Worm (Caenorhabditis elegans) whole organism, early embryonic: ENCODE data around the gene F14F8.14.
"Not testable (repeated sequence)": the region's sequence is repeated elsewhere in the genome, so short reads cannot be mapped to it uniquely, and the experiment has no call there.

Experiments used
- B0310.2 ChIP-seq: sonication (generic microtip); optimal IDR thresholded peaks from 2 replicates; lab custom pipeline; 2016; ENCODE audit warnings: mild to moderate bottlenecking, missing genetic modification characterization, missing compliant biosample characterization
- F13C5.2 ChIP-seq: sonication (generic microtip); optimal IDR thresholded peaks from 2 replicates; lab custom pipeline; 2017; ENCODE audit warnings: mild to moderate bottlenecking, missing genetic modification characterization, inconsistent platforms, missing compliant biosample characterization
- aly-1 ChIP-seq: sonication (generic microtip); optimal IDR thresholded peaks from 2 replicates; lab custom pipeline; 2016; ENCODE audit warnings: missing genetic modification characterization, missing compliant biosample characterization
- ama-1 ChIP-seq: fragments of 150-350 bp; optimal IDR thresholded peaks from 2 replicates; lab custom pipeline; 2014
- ceh-13 ChIP-seq: fragments of 200-800 bp; sonication (Bioruptor generic); optimal IDR thresholded peaks from 2 replicates; lab custom pipeline; 2018; ENCODE audit warnings: mild to moderate bottlenecking, missing genetic modification characterization, missing compliant biosample characterization
- ceh-36 ChIP-seq: sonication (generic microtip); optimal IDR thresholded peaks from 2 replicates; lab custom pipeline; 2016; ENCODE audit warnings: missing genetic modification characterization, inconsistent platforms, missing compliant biosample characterization
- ets-7 ChIP-seq: sonication (generic microtip); optimal IDR thresholded peaks from 2 replicates; lab custom pipeline; 2016; ENCODE audit warnings: missing genotype, missing genetic modification characterization, missing compliant biosample characterization
- flt-1 ChIP-seq: fragments of 200-800 bp; sonication (Bioruptor generic); IDR thresholded peaks from 2 replicates; pipeline ENCODE4 v1.3.6; 2022; ENCODE audit warnings: missing genetic modification characterization, missing compliant biosample characterization
- hmbx-1 ChIP-seq: sonication (generic microtip); optimal IDR thresholded peaks from 2 replicates; lab custom pipeline; 2016; ENCODE audit warnings: mild to moderate bottlenecking, missing genetic modification characterization, missing compliant biosample characterization
- hmg-4 ChIP-seq: fragments of 200-800 bp; sonication (Bioruptor generic); optimal IDR thresholded peaks from 2 replicates; lab custom pipeline; 2018; ENCODE audit warnings: mild to moderate bottlenecking, missing genetic modification characterization, missing compliant biosample characterization
- hnd-1 ChIP-seq: sonication (generic microtip); optimal IDR thresholded peaks from 2 replicates; lab custom pipeline; 2016; ENCODE audit warnings: missing genetic modification characterization, missing compliant biosample characterization
- pes-1 ChIP-seq: fragments of 200-800 bp; sonication (Bioruptor generic); IDR thresholded peaks from 2 replicates; pipeline ENCODE4 v1.3.6; 2022; ENCODE audit warnings: missing genetic modification reagents, missing genetic modification characterization, missing compliant biosample characterization
- scrt-1 ChIP-seq: fragments of 200-800 bp; sonication (Bioruptor generic); IDR thresholded peaks from 2 replicates; pipeline ENCODE4 v1.3.6; 2022; ENCODE audit warnings: missing genetic modification characterization, missing compliant biosample characterization
- sea-1 ChIP-seq: fragments of 200-800 bp; sonication (Bioruptor generic); conservative IDR thresholded peaks from 2 replicates; pipeline ENCODE4 v1.3.6; 2022; ENCODE audit warnings: missing genetic modification characterization, missing compliant biosample characterization
- tbx-11 ChIP-seq: fragments of 200-800 bp; sonication (Bioruptor generic); IDR thresholded peaks from 2 replicates; pipeline ENCODE4 v1.3.6; 2022; ENCODE audit warnings: missing genetic modification characterization, missing compliant biosample characterization
- tbx-37 ChIP-seq: fragments of 200-800 bp; sonication (Bioruptor generic); conservative IDR thresholded peaks from 2 replicates; pipeline ENCODE4 v1.3.6; 2022; ENCODE audit warnings: missing genetic modification reagents, missing genetic modification characterization, missing compliant biosample characterization
- tra-4 ChIP-seq: sonication (generic microtip); optimal IDR thresholded peaks from 2 replicates; lab custom pipeline; 2017; ENCODE audit warnings: missing genetic modification characterization, missing compliant biosample characterization

F14F8.14 gene

ce11 chrV:16675553-16675952, 9.0 kb upstream of the F14F8.14 start, which contains the start of gene srz-1:
TSS of gene srz-1 (plus strand) at chrV:16675853.
- TF ChIP-seq sea-1 (GFP tag; lab: Robert Waterston, UW) (no peak), B0310.2 (no peak), ceh-36 (tag; lab: Kevin White, UChicago) (no peak), ceh-13 (no peak), scrt-1 (no peak)

ce11 chrV:16674399-16674798, 7.9 kb upstream of the F14F8.14 start:
- TF ChIP-seq hmg-4 (GFP tag; lab: Kevin White, UChicago) (no peak), B0310.2 (no peak)

ce11 chrV:16672198-16672597, 5.7 kb upstream of the F14F8.14 start, which contains the start of gene F14F8.8:
TSS of gene F14F8.8 (minus strand) at chrV:16672298.
- no peak for TF ChIP-seq sea-1 (GFP tag; lab: Robert Waterston, UW)
- TF ChIP-seq tbx-37 (GFP tag; lab: Robert Waterston, UW), result no peak
- TF ChIP-seq scrt-1, result no peak
- no peak for TF ChIP-seq tra-4 (tag; lab: Kevin White, UChicago)
- no peak for TF ChIP-seq tbx-11 (GFP tag; lab: Robert Waterston, UW)
- no peak for TF ChIP-seq F13C5.2 (tag; lab: Kevin White, UChicago)
- no peak for TF ChIP-seq pes-1
- TF ChIP-seq aly-1 (tag; lab: Kevin White, UChicago), result no peak
- no peak for TF ChIP-seq hmbx-1 (tag; lab: Kevin White, UChicago)

- TF ChIP-seq sea-1 (GFP tag; lab: Robert Waterston, UW) (no peak), ceh-13 (no peak), scrt-1 (no peak), flt-1 (GFP tag; lab: Robert Waterston, UW) (no peak), B0310.2 (no peak), hmbx-1 (tag; lab: Kevin White, UChicago) (no peak), ets-7 (no peak), tbx-11 (GFP tag; lab: Robert Waterston, UW) (no peak), tbx-37 (GFP tag; lab: Robert Waterston, UW) (no peak), hnd-1 (tag; lab: Kevin White, UChicago) (no peak), pes-1 (no peak), F13C5.2 (tag; lab: Kevin White, UChicago) (no peak), aly-1 (tag; lab: Kevin White, UChicago) (no peak), tra-4 (tag; lab: Kevin White, UChicago) (no peak), ceh-36 (tag; lab: Kevin White, UChicago) (no peak)
These were observed 4.6 kb upstream of the F14F8.14 start, which contains the start of gene str-61 for ce11 chrV:16671190-16671589. TSS of gene str-61 (minus strand) at chrV:16671290.

- no peak for TF ChIP-seq hnd-1 (tag; lab: Kevin White, UChicago)
These were observed 1.9 kb upstream of the F14F8.14 start, which contains the start of gene F14F8.9 for ce11 chrV:16668473-16668872. TSS of gene F14F8.9 (minus strand) at chrV:16668573.

- not testable (repeated sequence) for TF ChIP-seq tbx-37 (GFP tag; lab: Robert Waterston, UW); F13C5.2 (tag; lab: Kevin White, UChicago); hmg-4 (GFP tag; lab: Kevin White, UChicago)
These were observed 5.7 kb downstream of the F14F8.14 start, which contains the start of gene Y70C5B.2 for ce11 chrV:16660816-16661215. TSS of gene Y70C5B.2 (minus strand) at chrV:16660916.

- TF ChIP-seq pes-1; flt-1 (GFP tag; lab: Robert Waterston, UW); ceh-13: not testable (repeated sequence)
These were observed 12.3 kb downstream of the F14F8.14 start, which contains the start of gene W06G6.15 for ce11 chrV:16654242-16654641. TSS of gene W06G6.15 (plus strand) at chrV:16654542.

ce11 chrV:16649200-16649599, 17.3 kb downstream of the F14F8.14 start, which contains the start of gene W06G6.11:
TSS of gene W06G6.11 (minus strand) at chrV:16649300.
- not testable (repeated sequence) for TF ChIP-seq ets-7; hnd-1 (tag; lab: Kevin White, UChicago); ama-1 (lab: Kevin White, UChicago)

- TF ChIP-seq ceh-36 (tag; lab: Kevin White, UChicago), result no peak
- TF ChIP-seq hmbx-1 (tag; lab: Kevin White, UChicago), result no peak
- TF ChIP-seq B0310.2, result no peak
- TF ChIP-seq tbx-11 (GFP tag; lab: Robert Waterston, UW), result no peak
- TF ChIP-seq pes-1, result no peak
- TF ChIP-seq hmg-4 (GFP tag; lab: Kevin White, UChicago), result no peak
- TF ChIP-seq hnd-1 (tag; lab: Kevin White, UChicago), result no peak
- no peak for TF ChIP-seq aly-1 (tag; lab: Kevin White, UChicago)
- no peak for TF ChIP-seq flt-1 (GFP tag; lab: Robert Waterston, UW)
- TF ChIP-seq ets-7, result no peak
- TF ChIP-seq tbx-37 (GFP tag; lab: Robert Waterston, UW), result no peak
- no peak for TF ChIP-seq sea-1 (GFP tag; lab: Robert Waterston, UW)
- TF ChIP-seq scrt-1, result no peak
These were observed 18.1 kb downstream of the F14F8.14 start, which contains the start of gene W06G6.20 for ce11 chrV:16648317-16649018. TSS of gene W06G6.20 (minus strand) at chrV:16648367.
